Fruit fly (Drosophila melanogaster) ovary, adult (tissue): ENCODE results near the gene CG5808.
A peak's percentile ranks its signal among the peaks of the same experiment; 100 is the strongest.

Experiments
- CG17801 ChIP-seq: fragments of 200-800 bp; optimal IDR thresholded peaks from 2 replicates; lab custom pipeline; 2019; ENCODE audit warnings: missing biosample characterization, mild to moderate bottlenecking, missing genetic modification characterization, moderate library complexity; ENCODE audit not compliant: partially characterized antibody

The CG5808 gene

dm6 chr3R:24833652-24834051 is 16.8 kb upstream of the CG5808 start, which contains the start of gene sosie:
Gene sosie (plus strand): TSS chr3R:24833952.
- no peak for TF ChIP-seq CG17801

dm6 chr3R:24829887-24830351 is 13.1 kb upstream of the CG5808 start, which contains the start of the genes Kaz and CG43273:
Gene Kaz (minus strand): TSS chr3R:24829959.
Gene CG43273 (plus strand): TSS chr3R:24830301.
- TF ChIP-seq CG17801: peak; percentile 60

- no peak for TF ChIP-seq CG17801
Observed at dm6 chr3R:24828234-24828633, 11.4 kb upstream of the CG5808 start, which contains the start of gene RabX4. Gene RabX4 (minus strand): TSS chr3R:24828409.

dm6 chr3R:24825548-24825947 is 8.7 kb upstream of the CG5808 start, which contains the start of gene niki:
Gene niki (minus strand): TSS chr3R:24825648.
- TF ChIP-seq CG17801: no peak

dm6 chr3R:24823061-24823460 is 6.3 kb upstream of the CG5808 start:
- no peak for TF ChIP-seq CG17801

DNA sequence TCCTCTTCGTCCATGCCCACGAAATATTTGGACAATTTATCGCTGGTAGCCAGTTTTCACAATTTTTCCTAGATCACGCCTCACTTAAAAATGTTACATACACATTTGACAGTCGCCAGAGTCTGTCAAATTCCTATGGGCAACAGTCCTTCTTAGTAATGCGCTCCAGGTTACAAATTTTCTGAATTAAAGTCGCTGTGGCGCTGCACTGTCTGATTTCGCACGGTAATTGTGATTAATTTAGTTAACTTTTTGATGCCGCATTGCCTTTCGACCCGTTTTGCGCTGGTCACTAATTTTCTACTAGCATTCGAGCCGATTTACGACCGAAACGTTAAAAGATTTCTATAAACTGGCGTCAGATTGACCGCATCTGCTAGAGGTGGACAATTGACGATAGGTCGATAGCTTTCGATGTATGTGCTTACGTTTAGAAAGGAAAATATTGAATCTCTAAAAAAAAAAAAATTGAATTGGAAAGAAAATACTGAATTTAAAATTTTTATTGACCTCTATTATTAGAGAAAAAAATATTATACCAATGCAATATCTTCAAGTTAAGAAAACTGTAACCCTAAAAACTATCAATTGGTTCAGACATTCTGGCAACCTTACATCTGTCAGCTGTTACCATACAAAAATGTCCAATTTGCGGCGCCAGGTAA is 3.0 kb downstream of the CG5808 start, which contains the start of the genes lili and CG34150:
Gene lili (minus strand): TSS at position 376 of the 665 bp plus-strand sequence.
Gene CG34150 (plus strand): TSS at position 626 of the 665 bp plus-strand sequence.
- peak; percentile 81 for TF ChIP-seq CG17801

DNA sequence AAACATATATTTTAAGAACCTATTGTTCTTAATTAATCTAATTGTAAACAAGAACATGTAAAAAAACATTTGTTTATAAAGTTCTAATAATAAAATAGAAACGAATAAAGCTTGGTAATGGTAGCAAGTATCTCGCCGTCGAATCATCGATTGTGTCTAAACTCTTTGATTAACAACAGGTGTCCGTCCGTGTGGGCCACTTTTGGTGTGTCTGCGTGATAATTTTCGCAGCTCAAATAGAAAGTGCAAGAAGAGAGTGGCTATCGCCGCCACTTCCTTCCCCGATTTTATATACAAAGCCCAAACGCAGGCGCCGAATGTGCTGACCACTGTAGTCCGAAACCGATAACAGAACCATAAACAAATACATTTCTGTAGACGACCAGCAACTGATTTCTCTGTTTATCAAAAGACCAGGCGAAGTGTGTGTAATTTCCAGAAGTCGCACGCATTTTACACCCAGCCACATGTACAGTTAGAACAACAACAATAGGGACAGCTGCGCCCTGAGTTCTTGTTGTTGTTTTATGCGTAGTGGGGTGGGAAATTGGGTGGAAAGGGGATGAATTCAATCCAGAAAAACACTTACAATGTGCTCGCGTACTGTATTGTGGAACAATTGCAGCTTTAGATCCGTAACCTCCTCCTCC is 3.7 kb downstream of the CG5808 start:
- TF ChIP-seq CG17801: no peak

- TF ChIP-seq CG17801: no peak
Observed at dm6 chr3R:24812394-24812793, 4.4 kb downstream of the CG5808 start.

DNA sequence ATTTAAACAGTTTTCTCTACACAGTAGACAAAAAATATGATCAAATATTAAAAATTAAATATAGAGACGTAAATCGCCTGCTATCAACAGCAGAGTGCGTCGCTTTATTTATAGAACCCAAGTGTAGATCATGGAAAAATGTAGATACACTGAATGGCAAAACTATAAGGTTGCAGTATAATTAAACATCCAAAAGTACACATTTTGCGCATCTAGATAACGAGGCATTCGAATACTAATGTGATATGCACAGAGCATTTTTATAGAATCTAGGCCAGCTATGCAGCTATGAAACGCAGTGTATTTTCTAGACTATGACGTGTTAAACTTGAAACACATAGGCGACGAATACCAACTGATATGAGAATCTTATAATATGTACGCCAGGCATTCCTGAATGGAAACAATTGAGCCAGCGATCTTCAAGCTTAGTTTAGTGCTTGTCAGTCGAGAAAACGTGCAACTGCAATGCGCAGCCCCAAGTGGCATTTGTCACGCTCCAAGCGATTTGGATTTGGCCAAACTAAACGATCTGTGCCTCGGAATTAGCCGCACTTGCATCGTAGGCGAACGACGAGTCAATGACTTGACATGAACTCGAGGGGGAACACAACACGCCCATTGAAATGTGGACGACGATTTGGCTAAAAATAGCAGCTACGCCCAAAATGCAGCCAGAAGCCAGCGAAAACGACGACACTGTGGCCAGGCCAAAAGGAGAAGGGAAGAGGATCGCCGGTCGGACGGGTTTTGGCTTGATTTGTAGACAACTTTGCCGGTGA is 5.8 kb downstream of the CG5808 start:
- TF ChIP-seq CG17801: peak; percentile 73

DNA sequence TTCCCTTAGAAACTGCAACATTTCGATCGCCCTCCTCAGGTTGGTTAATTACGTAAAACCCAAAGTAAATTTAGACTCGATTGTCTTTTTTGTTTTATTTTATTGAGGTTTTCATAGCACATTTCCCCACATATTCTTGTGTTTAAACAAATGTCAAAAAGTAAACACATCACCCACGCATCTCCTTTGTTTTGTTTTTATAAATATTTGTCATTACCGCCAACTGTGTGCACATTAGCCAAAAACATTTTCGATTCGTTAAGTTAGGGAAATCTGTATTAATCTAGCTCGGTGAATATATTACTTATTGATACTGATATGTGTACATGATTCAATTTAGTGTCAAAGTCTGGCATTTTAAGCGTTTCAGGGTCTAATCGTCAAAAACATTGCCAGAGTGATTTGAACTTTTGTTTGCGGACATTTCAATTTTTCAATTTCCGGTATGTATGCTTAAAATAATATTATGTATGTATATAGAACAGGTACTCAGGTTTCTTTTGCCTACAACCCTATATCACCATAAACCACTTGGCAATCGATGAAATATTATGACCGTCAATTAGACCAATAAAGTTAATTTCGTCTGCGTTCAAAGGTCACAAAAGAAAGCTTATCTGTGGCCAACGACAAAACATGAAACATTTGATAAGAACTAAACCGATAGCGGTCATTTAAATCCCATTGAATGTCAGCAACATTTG is 7.1 kb downstream of the CG5808 start:
- no peak for TF ChIP-seq CG17801

DNA sequence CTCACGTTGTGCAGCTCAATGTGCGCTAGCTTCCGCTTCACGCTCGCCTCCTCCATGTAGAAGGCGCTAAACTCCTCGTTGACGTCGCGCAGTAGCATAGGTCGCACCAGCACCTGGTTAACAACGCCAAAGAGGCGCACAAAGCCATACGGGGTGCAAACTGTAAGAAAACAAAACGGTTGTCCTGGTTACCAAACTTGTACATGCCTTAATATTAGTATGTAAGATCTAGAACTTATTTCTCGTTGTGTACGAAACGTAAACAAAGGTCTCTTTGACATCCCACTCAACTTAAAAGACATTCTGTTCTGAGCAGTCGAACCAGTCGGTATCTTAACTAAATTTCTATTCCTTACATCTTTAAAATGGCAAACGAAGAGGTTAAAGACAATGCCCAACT is 9.5 kb downstream of the CG5808 start, which contains the start of gene CG6980:
Gene CG6980 (plus strand): TSS at position 301 of the 400 bp plus-strand sequence.
- no peak for TF ChIP-seq CG17801

DNA sequence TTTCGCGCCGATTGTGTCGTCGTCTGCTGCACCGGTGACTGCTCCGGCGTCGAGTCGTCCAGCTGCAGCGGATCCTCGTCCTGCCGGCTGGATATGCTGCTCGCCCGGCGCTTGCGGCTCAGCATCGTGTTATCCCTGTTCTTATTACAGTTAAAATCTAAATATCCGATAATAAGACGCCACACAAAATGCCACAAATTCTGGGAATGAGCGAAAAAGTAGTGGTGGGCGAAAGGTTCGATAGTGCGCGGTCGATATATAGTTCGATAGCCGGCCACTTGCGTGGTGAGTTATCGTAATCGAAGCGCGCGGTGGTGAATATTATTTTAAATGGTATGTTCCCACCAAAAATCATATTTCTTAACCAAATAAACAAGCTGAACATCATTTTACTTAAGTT is 11.8 kb downstream of the CG5808 start, which contains the start of gene polybromo:
Gene polybromo (minus strand): TSS at position 212 of the 400 bp plus-strand sequence.
- no peak for TF ChIP-seq CG17801

dm6 chr3R:24799503-24799902 is 17.3 kb downstream of the CG5808 start, which contains the start of gene Ude:
Gene Ude (minus strand): TSS chr3R:24799668.
- no peak for TF ChIP-seq CG17801

DNA sequence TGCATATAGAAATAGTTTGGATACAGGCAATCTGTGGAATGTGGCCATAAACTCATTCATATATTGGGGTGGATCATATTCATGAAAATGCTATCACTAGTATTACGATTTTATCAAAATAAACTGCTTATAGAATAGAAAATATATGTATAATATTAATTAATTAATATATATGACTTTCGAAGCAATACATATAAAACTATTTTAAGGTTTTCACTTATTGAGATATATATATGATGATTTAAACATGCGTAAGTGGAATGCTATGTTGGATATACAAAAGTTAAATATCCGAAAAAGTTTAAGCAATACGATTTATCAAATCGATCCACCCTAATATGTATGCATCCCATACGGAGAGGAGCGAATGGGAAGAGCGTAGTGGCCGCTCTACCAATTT is 18.2 kb downstream of the CG5808 start:
- TF ChIP-seq CG17801: no peak

DNA sequence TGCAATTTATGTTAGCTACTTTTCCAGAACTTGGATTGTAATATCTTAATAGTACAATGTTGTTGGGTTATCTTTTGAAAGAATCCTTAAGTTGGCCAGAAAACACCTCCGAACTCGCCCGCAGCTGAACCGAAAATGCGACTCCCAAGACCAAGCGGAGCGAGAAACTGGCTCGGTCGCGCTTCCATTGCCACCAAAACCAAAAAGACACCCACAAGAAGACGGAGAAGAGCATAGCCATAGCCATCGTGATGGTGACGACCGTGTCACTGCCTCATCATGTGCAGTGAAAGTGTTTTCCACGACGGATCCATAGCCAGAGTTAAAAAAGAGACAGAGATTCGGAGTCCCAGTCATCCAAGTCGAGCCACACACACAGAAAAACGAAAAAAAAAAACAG is 26.8 kb downstream of the CG5808 start, which contains the start of gene CG13634:
Gene CG13634 (minus strand): TSS at position 101 of the 400 bp plus-strand sequence.
- no peak for TF ChIP-seq CG17801

- no peak for TF ChIP-seq CG17801
Observed at dm6 chr3R:24787734-24788133, 29.1 kb downstream of the CG5808 start, which contains the start of gene Ets96B. Gene Ets96B (plus strand): TSS chr3R:24788054.
